Fruit fly (Drosophila melanogaster) whole organism, embryonic: ENCODE results near the gene CG6236.

Experiments used
- CG11504 ChIP-seq: fragments of 200-800 bp; sonication (Bioruptor generic); optimal IDR thresholded peaks from 3 replicates; lab custom pipeline; 2019; ENCODE audit warnings: missing biosample characterization, mild to moderate bottlenecking, missing genetic modification characterization, moderate library complexity
- CG17802 ChIP-seq: fragments of 200-800 bp; sonication (Bioruptor generic); optimal IDR thresholded peaks from 2 replicates; lab custom pipeline; 2018; ENCODE audit warnings: missing biosample characterization, mild to moderate bottlenecking, missing genetic modification characterization, moderate library complexity
- CG5245 ChIP-seq: fragments of 200-800 bp; sonication (Bioruptor generic); optimal IDR thresholded peaks from 3 replicates; lab custom pipeline; 2016; ENCODE audit warnings: missing biosample characterization, missing genetic modification characterization
- HLH4C ChIP-seq: fragments of 200-800 bp; sonication (Bioruptor generic); IDR thresholded peaks from 3 replicates; pipeline ENCODE4 v1.3.6; 2022; ENCODE audit warnings: missing biosample characterization, missing genetic modification characterization; ENCODE audit not compliant: partially characterized antibody
- Max ChIP-seq: fragments of 200-800 bp; sonication (Bioruptor generic); optimal IDR thresholded peaks from 2 replicates; lab custom pipeline; 2016; ENCODE audit warnings: missing biosample characterization, mild to moderate bottlenecking, missing genetic modification characterization
- ase ChIP-seq: fragments of 200-800 bp; sonication (Bioruptor generic); IDR thresholded peaks from 3 replicates; pipeline ENCODE4 v1.3.6; 2022; ENCODE audit warnings: missing biosample characterization, missing genetic modification characterization
- danr ChIP-seq: fragments of 200-800 bp; sonication (Bioruptor generic); IDR thresholded peaks from 2 replicates; pipeline ENCODE4 v1.3.6; 2022; ENCODE audit warnings: missing biosample characterization, missing genetic modification characterization
- dm ChIP-seq: fragments of 200-800 bp; sonication (Bioruptor generic); optimal IDR thresholded peaks from 3 replicates; lab custom pipeline; 2016; ENCODE audit warnings: missing biosample characterization, missing genetic modification characterization
- fru ChIP-seq: fragments of >200 bp; optimal IDR thresholded peaks from 2 replicates; lab custom pipeline; 2017
- maf-S ChIP-seq: fragments of 200-800 bp; sonication (Bioruptor generic); optimal IDR thresholded peaks from 2 replicates; lab custom pipeline; 2016; ENCODE audit warnings: missing biosample characterization, missing genetic modification characterization
- pnt ChIP-seq: fragments of 200-800 bp; sonication (Bioruptor generic); optimal IDR thresholded peaks from 3 replicates; lab custom pipeline; 2016; ENCODE audit warnings: missing biosample characterization, missing genetic modification characterization
- toy ChIP-seq: fragments of 200-800 bp; sonication (Bioruptor generic); IDR thresholded peaks from 2 replicates; pipeline ENCODE4 v1.3.6; 2022; ENCODE audit warnings: missing biosample characterization, missing genetic modification characterization

DNA sequence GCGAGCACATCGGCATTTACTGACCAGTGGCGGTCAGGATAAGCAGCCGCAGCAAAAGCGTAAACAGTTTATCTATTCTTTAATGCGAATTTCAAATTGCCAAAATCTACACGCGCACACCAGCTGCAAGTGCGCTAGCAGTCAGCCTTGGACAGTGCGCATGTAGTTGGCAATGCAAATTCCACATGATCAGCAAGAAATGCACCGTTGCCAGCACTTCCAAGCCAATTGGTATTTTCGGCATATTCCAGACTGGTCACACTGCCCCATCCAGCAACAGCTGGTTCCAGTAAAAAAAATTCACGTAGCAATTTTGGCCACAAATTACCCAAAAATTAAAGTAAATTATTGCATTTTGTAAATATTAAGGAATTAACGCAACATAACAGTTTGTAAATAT lies 40.3 kb downstream of the CG6236 start:
- TF ChIP-seq danr, result no peak
- peak; percentile 9 for TF ChIP-seq maf-S (GFP tag; lab: Kevin White, UChicago)
- no peak for TF ChIP-seq ase
- TF ChIP-seq Max (GFP tag; lab: Kevin White, UChicago), result peak; percentile 69
- no peak for TF ChIP-seq CG5245
- TF ChIP-seq CG11504 (tag; lab: Kevin White, UChicago), result peak; percentile 50
- no peak for TF ChIP-seq pnt (GFP tag; lab: Kevin White, UChicago)
- TF ChIP-seq CG17802 (tag; lab: Kevin White, UChicago), result no peak
- TF ChIP-seq HLH4C, result no peak
- TF ChIP-seq fru (lab: Kevin White, UChicago), result no peak
- no peak for TF ChIP-seq toy
- TF ChIP-seq dm (GFP tag; lab: Kevin White, UChicago), result peak; percentile 90
